Fruit fly (Drosophila melanogaster): ENCODE measurements around the gene prage.

DNA sequence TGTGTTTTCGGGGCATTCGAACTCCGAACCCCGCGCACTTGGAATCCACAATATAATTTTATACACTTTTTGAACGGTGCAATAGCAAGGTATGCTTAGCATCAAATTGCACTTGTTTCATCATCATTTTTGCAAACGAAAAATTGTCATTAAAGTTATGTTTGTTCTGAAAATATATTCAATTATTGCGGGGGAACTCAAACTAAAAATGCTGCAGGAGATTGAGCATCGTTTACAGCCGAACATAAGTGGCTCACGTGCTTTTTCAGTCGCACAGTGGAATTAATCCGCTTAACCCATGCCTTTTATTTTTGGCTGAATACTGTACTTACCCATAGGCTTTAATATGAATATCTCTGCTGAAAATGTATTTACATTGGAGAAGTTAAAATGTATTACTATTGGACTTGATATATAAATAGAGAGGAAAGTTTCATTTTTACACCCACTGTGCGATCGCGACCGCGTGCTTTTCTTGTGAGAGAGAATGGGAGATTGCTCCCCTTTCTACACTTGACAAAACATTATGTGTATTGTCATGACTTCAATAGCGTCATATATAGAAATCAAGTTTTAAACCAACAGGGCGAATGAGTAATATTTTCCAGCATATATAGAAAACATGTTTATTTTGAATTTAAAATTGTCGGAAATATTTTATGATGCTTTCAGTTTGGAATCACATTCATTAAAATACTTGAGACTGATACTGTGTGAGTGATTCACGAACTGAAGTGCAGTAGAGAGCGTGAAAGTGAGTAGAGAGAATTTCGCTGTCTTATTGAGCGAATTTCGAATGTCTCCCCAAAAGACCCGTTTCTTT, 57.1 kb downstream of the prage start:
- peak; percentile 76 for TF ChIP-seq Hr38 (GFP tag; optimal IDR thresholded peaks at IDR 0.05)
- peak; percentile 95 for TF ChIP-seq CG9139 (GFP tag; optimal IDR thresholded peaks at IDR 0.05)
- TF ChIP-seq Gug (GFP tag; IDR thresholded peaks at IDR 0.05), result peak; percentile 97
- peak; percentile 96 for TF ChIP-seq CG4318 (GFP tag; optimal IDR thresholded peaks at IDR 0.05)
- TF ChIP-seq CG6276 (GFP tag; optimal IDR thresholded peaks at IDR 0.05), result peak; percentile 98
- peak; percentile 98 for TF ChIP-seq Sox102F (GFP tag; optimal IDR thresholded peaks at IDR 0.05)
- TF ChIP-seq fkh (GFP tag; optimal IDR thresholded peaks at IDR 0.05), result peak; percentile 88
- peak; percentile 99 for TF ChIP-seq CG6163 (GFP tag; IDR thresholded peaks at IDR 0.05)
- TF ChIP-seq achi (GFP tag; optimal IDR thresholded peaks at IDR 0.05), result peak; percentile 98
- peak; percentile 98 for TF ChIP-seq CG11762 (GFP tag; optimal IDR thresholded peaks at IDR 0.05; ENCODE audit: insufficient read depth)
- peak; percentile 93 to 97 for TF ChIP-seq ss (GFP tag; optimal IDR thresholded peaks at IDR 0.05)
- TF ChIP-seq CG1621 (tag; optimal IDR thresholded peaks at IDR 0.05), result peak; percentile 98
- TF ChIP-seq Sox15 (GFP tag; optimal IDR thresholded peaks at IDR 0.05), result peak; percentile 93
